Worm (Caenorhabditis elegans) whole organism, L4 larva: ENCODE results near the gene ptr-15.

Experiments
- R02D3.7 ChIP-seq: fragments of 150-350 bp; sonication (generic microtip); optimal IDR thresholded peaks from 3 replicates; lab custom pipeline; 2014; ENCODE audit warnings: missing biosample characterization, missing genetic modification characterization
- ZK337.2 ChIP-seq: fragments of 200-800 bp; sonication (Bioruptor generic); IDR thresholded peaks from 2 replicates; pipeline ENCODE4 v1.3.6; 2022; ENCODE audit warnings: missing genetic modification reagents, missing genetic modification characterization, missing compliant biosample characterization
- aly-2 ChIP-seq: sonication (generic microtip); optimal IDR thresholded peaks from 2 replicates; lab custom pipeline; 2018; ENCODE audit warnings: missing biosample characterization, missing genetic modification characterization
- lin-39 ChIP-seq: fragments of 150-350 bp; optimal IDR thresholded peaks from 2 replicates; lab custom pipeline; 2014; ENCODE audit warnings: missing biosample characterization, missing genetic modification reagents, missing genetic modification characterization
- mxl-3 ChIP-seq: fragments of 200-800 bp; sonication (Bioruptor generic); optimal IDR thresholded peaks from 2 replicates; lab custom pipeline; 2018; ENCODE audit warnings: mild to moderate bottlenecking, missing genetic modification characterization, missing compliant biosample characterization
- nhr-77 ChIP-seq: fragments of 150-350 bp; optimal IDR thresholded peaks from 2 replicates; lab custom pipeline; 2014; ENCODE audit warnings: missing biosample characterization, missing genetic modification characterization
- unc-62 ChIP-seq, 3 experiments: fragments of 150-350 bp in 1 of 3; sonication (generic microtip); optimal IDR thresholded peaks in 2 of 3; peaks in 1 of 3; 1 replicate in 1 of 3; 2 replicates in 2 of 3; lab custom pipeline; 2014 to 2017; ENCODE audit warnings: missing biosample characterization in 3 of 3, missing genetic modification characterization in 3 of 3, missing genetic modification reagents in 3 of 3, missing genotype in 1 of 3
- ztf-11 ChIP-seq: fragments of 150-350 bp; optimal IDR thresholded peaks from 2 replicates; lab custom pipeline; 2014; ENCODE audit warnings: missing biosample characterization, missing genetic modification characterization

ce11 chrV:7007307-7007706 is 37.5 kb upstream of the ptr-15 start, which contains the start of gene drd-10:
- no peak for TF ChIP-seq nhr-77
- TF ChIP-seq ztf-11 = no peak
- no peak for TF ChIP-seq ZK337.2 (GFP tag; lab: Robert Waterston, UW)
- no peak for TF ChIP-seq mxl-3 (GFP tag; lab: Kevin White, UChicago)
- TF ChIP-seq unc-62 (GFP tag; optimal IDR thresholded peaks at IDR 0.05 in 1 of 2; lab: Kevin White, UChicago) = no peak
- TF ChIP-seq unc-62 (tag; optimal IDR thresholded peaks at IDR 0.05; lab: Kevin White, UChicago) = no peak
- TF ChIP-seq lin-39 (tag; lab: Kevin White, UChicago) = no peak
- TF ChIP-seq aly-2 (tag; lab: Kevin White, UChicago) = no peak
- TF ChIP-seq R02D3.7 = no peak
